Fruit fly (Drosophila melanogaster): Measurements from ENCODE around the gene AhcyL2.

AhcyL2 gene

DNA sequence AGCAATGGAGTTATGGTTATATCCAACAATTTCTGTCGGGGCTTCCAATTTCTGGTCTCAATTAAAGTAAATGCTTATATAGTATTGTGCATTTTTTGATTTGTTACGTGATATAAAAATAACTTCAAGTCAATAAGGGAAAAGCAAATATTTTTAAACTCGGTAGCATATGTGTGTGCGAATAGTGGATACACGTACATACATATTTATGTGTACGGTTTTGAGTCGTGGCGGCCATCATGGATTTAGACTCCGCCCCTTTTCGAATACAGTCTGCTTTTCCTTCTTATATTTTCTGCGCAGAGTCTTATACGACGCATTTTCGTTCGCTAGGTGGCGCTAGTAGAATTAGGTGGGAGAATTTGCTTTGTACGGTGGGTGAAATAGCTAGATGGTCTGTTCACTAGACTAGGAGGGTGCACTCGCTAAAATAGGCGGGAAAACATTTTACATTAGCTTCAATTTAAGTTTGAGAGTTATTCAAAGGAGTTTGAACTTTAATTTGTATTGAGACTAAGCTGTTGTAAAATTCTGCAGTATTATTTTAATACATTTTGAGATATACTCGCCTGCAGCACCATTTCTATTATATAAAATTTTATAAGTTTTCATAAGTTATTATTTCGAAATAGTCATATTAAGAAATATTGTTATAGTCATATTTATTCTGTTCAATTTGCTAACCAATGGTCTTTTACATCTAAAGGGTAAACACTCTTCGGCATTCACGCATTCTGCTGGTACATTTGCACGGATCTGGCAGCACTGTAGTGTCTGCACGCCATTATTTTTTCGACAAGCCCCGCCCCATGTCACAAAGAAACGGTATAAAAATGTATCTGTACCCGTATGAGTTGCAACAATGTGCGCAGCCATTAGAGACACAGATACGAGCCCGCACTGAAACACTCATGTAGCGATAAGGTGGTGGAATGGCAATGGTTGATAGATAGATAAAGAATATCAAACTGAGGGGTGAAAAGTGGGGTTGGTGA lies 12.3 kb downstream of the AhcyL2 start (continued):
- peak; percentile 61 for TF ChIP-seq B-H2 (GFP tag; optimal IDR thresholded peaks at IDR 0.05)
- peak; percentile 2 for TF ChIP-seq MTF-1 (GFP tag; optimal IDR thresholded peaks at IDR 0.05; ENCODE audit: borderline replicate concordance)
- no peak for TF ChIP-seq Dll (GFP tag; IDR thresholded peaks at IDR 0.05; ENCODE audit: partially characterized antibody)
- peak; percentile 71 for TF ChIP-seq CG30403 (GFP tag; optimal IDR thresholded peaks at IDR 0.05)
- TF ChIP-seq stwl (tag; optimal IDR thresholded peaks at IDR 0.05): no peak
- TF ChIP-seq CG17912 (GFP tag; optimal IDR thresholded peaks at IDR 0.05): peak; percentile 1
- no peak for TF ChIP-seq CG31388 (GFP tag; optimal IDR thresholded peaks at IDR 0.05)
- no peak for TF ChIP-seq emc (GFP tag; optimal IDR thresholded peaks at IDR 0.05)
- TF ChIP-seq Hr51 (GFP tag; optimal IDR thresholded peaks at IDR 0.05): peak in 1 of 2 experiments; percentile 41
- no peak for TF ChIP-seq trh (GFP tag; optimal IDR thresholded peaks at IDR 0.05)
- TF ChIP-seq CG2120 (GFP tag; optimal IDR thresholded peaks at IDR 0.05): peak; percentile 65
- no peak for TF ChIP-seq CG34224 (GFP tag; IDR thresholded peaks at IDR 0.05; ENCODE audit: partially characterized antibody)
- TF ChIP-seq pan (optimal IDR thresholded peaks at IDR 0.05): no peak
- TF ChIP-seq pan (GFP tag; optimal IDR thresholded peaks at IDR 0.05 in 1 of 2, IDR thresholded peaks at IDR 0.05 in 1 of 2): peak in 1 of 2 experiments; percentile 61
- TF ChIP-seq ewg (GFP tag; optimal IDR thresholded peaks at IDR 0.05): peak; percentile 64
- TF ChIP-seq CG6654 (GFP tag; optimal IDR thresholded peaks at IDR 0.05): peak; percentile 42
- peak; percentile 2 for TF ChIP-seq CG16815 (GFP tag; optimal IDR thresholded peaks at IDR 0.05)
- no peak for TF ChIP-seq CG13287 (GFP tag; IDR thresholded peaks at IDR 0.05; ENCODE audit: partially characterized antibody)
- no peak for TF ChIP-seq zen2 (GFP tag; IDR thresholded peaks at IDR 0.05; ENCODE audit: partially characterized antibody)
- no peak for TF ChIP-seq Hr78 (GFP tag; optimal IDR thresholded peaks at IDR 0.05)
- TF ChIP-seq vnd (GFP tag; IDR thresholded peaks at IDR 0.05; ENCODE audit: partially characterized antibody): no peak
- TF ChIP-seq lbe (GFP tag; optimal IDR thresholded peaks at IDR 0.05): no peak
- no peak for TF ChIP-seq CG1792 (GFP tag; optimal IDR thresholded peaks at IDR 0.05)
- no peak for TF ChIP-seq CG6813 (GFP tag; optimal IDR thresholded peaks at IDR 0.05)
- TF ChIP-seq ara (GFP tag; IDR thresholded peaks at IDR 0.05): no peak; the same call in 1 of the 2 replicates
- TF ChIP-seq Fer2 (tag; optimal IDR thresholded peaks at IDR 0.05): peak; percentile 38
- TF ChIP-seq ATbp (GFP tag; optimal IDR thresholded peaks at IDR 0.05): peak; percentile 57
- TF ChIP-seq NK7.1 (GFP tag; optimal IDR thresholded peaks at IDR 0.05): no peak
- TF ChIP-seq dan (GFP tag; IDR thresholded peaks at IDR 0.05): no peak
- no peak for TF ChIP-seq pb (GFP tag; optimal IDR thresholded peaks at IDR 0.05)
- peak; percentile 23 for TF ChIP-seq Jarid2 (GFP tag; optimal IDR thresholded peaks at IDR 0.05)
- peak; percentile 13 for TF ChIP-seq CG31365 (tag; optimal IDR thresholded peaks at IDR 0.05)
- peak; percentile 66 for TF ChIP-seq tgo (GFP tag; IDR thresholded peaks at IDR 0.05)
- TF ChIP-seq pnt (GFP tag; optimal IDR thresholded peaks at IDR 0.05): peak; percentile 31
- peak; percentile 63 for TF ChIP-seq CG4424 (GFP tag; optimal IDR thresholded peaks at IDR 0.05)
- TF ChIP-seq CG9876 (GFP tag; optimal IDR thresholded peaks at IDR 0.05): no peak
- peak; percentile 63 for TF ChIP-seq CG12104 (GFP tag; optimal IDR thresholded peaks at IDR 0.05)
- no peak for TF ChIP-seq CG8944 (GFP tag; optimal IDR thresholded peaks at IDR 0.05)
- no peak for TF ChIP-seq p53 (GFP tag; optimal IDR thresholded peaks at IDR 0.05)
- peak; percentile 56 for TF ChIP-seq Six4 (GFP tag; optimal IDR thresholded peaks at IDR 0.05)
- TF ChIP-seq Bteb2 (GFP tag; optimal IDR thresholded peaks at IDR 0.05): peak; percentile 25
- peak; percentile 22 for TF ChIP-seq HLH54F (GFP tag; optimal IDR thresholded peaks at IDR 0.05)
- no peak for TF ChIP-seq disco-r (GFP tag; optimal IDR thresholded peaks at IDR 0.05)
- peak; percentile 21 to 38 for TF ChIP-seq chif (GFP tag; optimal IDR thresholded peaks at IDR 0.05)
- no peak for TF ChIP-seq cwo (GFP tag; optimal IDR thresholded peaks at IDR 0.05)
- peak; percentile 35 for TF ChIP-seq HmgZ (tag; optimal IDR thresholded peaks at IDR 0.05)
- TF ChIP-seq Chrac-16 (GFP tag; optimal IDR thresholded peaks at IDR 0.05): peak; percentile 42

Measured in whole organism, embryonic.